Fruit fly (Drosophila melanogaster) whole organism: ENCODE data around the gene CG7201.
A peak's percentile ranks its signal among the peaks of the same experiment; 100 is the strongest.

Experiments
- CG8478 ChIP-seq: fragments of >200 bp; optimal IDR thresholded peaks from 2 replicates; lab custom pipeline; 2018; ENCODE audit warnings: inconsistent platforms
- Dll ChIP-seq: fragments of >200 bp; optimal IDR thresholded peaks from 2 replicates; lab custom pipeline; 2017
- EcR ChIP-seq, 2 experiments: fragments of >200 bp; optimal IDR thresholded peaks; 2 replicates each; lab custom pipeline; 2017; ENCODE audit warnings: missing biosample characterization in 2 of 2, missing genetic modification characterization in 2 of 2, missing genetic modification reagents in 2 of 2
- pan ChIP-seq: fragments of >200 bp; optimal IDR thresholded peaks from 2 replicates; lab custom pipeline; 2017
- psq ChIP-seq: fragments of >200 bp; optimal IDR thresholded peaks from 2 replicates; lab custom pipeline; 2017
- usp ChIP-seq: fragments of >200 bp; optimal IDR thresholded peaks from 2 replicates; lab custom pipeline; 2017; ENCODE audit warnings: missing biosample characterization, missing genetic modification characterization, mixed read lengths

The CG7201 gene

dm6 chr3L:8318916-8319506 is 23.9 kb upstream of the CG7201 start, which contains the start of gene CG43059:
Gene CG43059 (minus strand): TSS chr3L:8318966.
- TF ChIP-seq Dll (lab: Kevin White, UChicago) (no peak), usp (GFP tag; lab: Kevin White, UChicago) (no peak)

- TF ChIP-seq pan (lab: Kevin White, UChicago) (no peak), CG8478 (peak; percentile 65)
Measured at dm6 chr3L:8315141-8315816, 20.2 kb upstream of the CG7201 start, which contains the start of gene Cpsf6. Gene Cpsf6 (minus strand): TSS chr3L:8315502.

dm6 chr3L:8314788-8315140 is 19.6 kb upstream of the CG7201 start:
- TF ChIP-seq pan (lab: Kevin White, UChicago) (peak; percentile 45), psq (no peak)

dm6 chr3L:8312290-8312689 is 17.2 kb upstream of the CG7201 start:
- TF ChIP-seq CG8478: no peak
- no peak for TF ChIP-seq psq
- no peak for TF ChIP-seq pan (lab: Kevin White, UChicago)
- no peak for TF ChIP-seq usp (GFP tag; lab: Kevin White, UChicago)
- TF ChIP-seq EcR (GFP tag; optimal IDR thresholded peaks at IDR 0.05; lab: Kevin White, UChicago): no peak
- no peak for TF ChIP-seq Dll (lab: Kevin White, UChicago)

dm6 chr3L:8308891-8309352 is 13.8 kb upstream of the CG7201 start, which contains the start of gene BI-1:
Gene BI-1 (minus strand): TSS chr3L:8308941.
- TF ChIP-seq usp (GFP tag; lab: Kevin White, UChicago): no peak
- TF ChIP-seq pan (lab: Kevin White, UChicago): no peak
- no peak for TF ChIP-seq Dll (lab: Kevin White, UChicago)

- no peak for TF ChIP-seq EcR (GFP tag; optimal IDR thresholded peaks at IDR 0.05; lab: Kevin White, UChicago)
- TF ChIP-seq Dll (lab: Kevin White, UChicago): no peak
- no peak for TF ChIP-seq usp (GFP tag; lab: Kevin White, UChicago)
- no peak for TF ChIP-seq CG8478
- TF ChIP-seq pan (lab: Kevin White, UChicago): no peak
- TF ChIP-seq psq: no peak
Measured at dm6 chr3L:8306880-8307279, 11.8 kb upstream of the CG7201 start, which contains the start of gene Gr66a. Gene Gr66a (minus strand): TSS chr3L:8306980.

- no peak for TF ChIP-seq usp (GFP tag; lab: Kevin White, UChicago)
- no peak for TF ChIP-seq CG8478
- no peak for TF ChIP-seq EcR (GFP tag; optimal IDR thresholded peaks at IDR 0.05; lab: Kevin White, UChicago)
- TF ChIP-seq Dll (lab: Kevin White, UChicago): no peak
- TF ChIP-seq psq: no peak
- no peak for TF ChIP-seq pan (lab: Kevin White, UChicago)
Measured at dm6 chr3L:8303912-8304311, 8.8 kb upstream of the CG7201 start, which contains the start of the genes CG7194 and Sbp2. Gene CG7194 (minus strand): TSS chr3L:8304059. Gene Sbp2 (plus strand): TSS chr3L:8304157.

- TF ChIP-seq usp (GFP tag; lab: Kevin White, UChicago): no peak
- TF ChIP-seq Dll (lab: Kevin White, UChicago): no peak
- TF ChIP-seq CG8478: no peak
- TF ChIP-seq pan (lab: Kevin White, UChicago): no peak
- no peak for TF ChIP-seq psq
- no peak for TF ChIP-seq EcR (GFP tag; optimal IDR thresholded peaks at IDR 0.05; lab: Kevin White, UChicago)
Measured at dm6 chr3L:8299224-8300130, 4.3 kb upstream of the CG7201 start, which contains the start of the genes Arl5 and CG13671. Gene Arl5 (minus strand): TSS chr3L:8299839. Gene CG13671 (plus strand): TSS chr3L:8300064.

dm6 chr3L:8297488-8297887 is 2.4 kb upstream of the CG7201 start:
- peak; percentile 5 for TF ChIP-seq pan (lab: Kevin White, UChicago)
- TF ChIP-seq Dll (lab: Kevin White, UChicago): no peak

- TF ChIP-seq EcR (GFP tag; optimal IDR thresholded peaks at IDR 0.05; lab: Kevin White, UChicago) (no peak), psq (no peak)
Measured at dm6 chr3L:8296941-8297340, 1.8 kb upstream of the CG7201 start, which contains the start of gene Rab19. Gene Rab19 (plus strand): TSS chr3L:8297018.

- TF ChIP-seq usp (GFP tag; lab: Kevin White, UChicago): no peak
- no peak for TF ChIP-seq EcR (GFP tag; optimal IDR thresholded peaks at IDR 0.05; lab: Kevin White, UChicago)
- TF ChIP-seq Dll (lab: Kevin White, UChicago): no peak
- TF ChIP-seq psq: no peak
- TF ChIP-seq pan (lab: Kevin White, UChicago): no peak
- no peak for TF ChIP-seq CG8478
Measured at dm6 chr3L:8289336-8290258, 5.5 kb downstream of the CG7201 start, which contains the start of gene cert. Gene cert (minus strand): TSS chr3L:8289870.
